Worm (Caenorhabditis elegans) whole organism, L4 larva: ENCODE data around the gene F59B2.12.

ENCODE experiments used
- ceh-82 ChIP-seq: sonication (generic microtip); optimal IDR thresholded peaks from 2 replicates; lab custom pipeline; 2017; ENCODE audit warnings: missing biosample characterization, missing genetic modification characterization
- daf-8 ChIP-seq: fragments of 200-800 bp; sonication (Bioruptor generic); IDR thresholded peaks from 2 replicates; pipeline ENCODE4 v1.3.6; 2022; ENCODE audit warnings: missing genetic modification characterization, missing compliant biosample characterization

ce11 chrIII:8981847-8982479, 35.4 kb upstream of the F59B2.12 start, which contains the start of gene pde-2:
- no peak for TF ChIP-seq ceh-82 (tag; lab: Kevin White, UChicago)
- TF ChIP-seq daf-8 (GFP tag; lab: Robert Waterston, UW) = no peak
